Worm (Caenorhabditis elegans): ENCODE data around the gene sri-30.

The sri-30 gene

ce11 chrII:3020899-3021298 is 25.1 kb upstream of the sri-30 start:
- no peak for TF ChIP-seq ceh-63 (GFP tag; optimal IDR thresholded peaks at IDR 0.05)
- no peak for TF ChIP-seq ceh-88 (GFP tag; IDR thresholded peaks at IDR 0.05)
- TF ChIP-seq pax-3 (tag; optimal IDR thresholded peaks at IDR 0.05) = no peak
- no peak for TF ChIP-seq vab-15 (tag; optimal IDR thresholded peaks at IDR 0.05)
- TF ChIP-seq rnt-1 (tag; optimal IDR thresholded peaks at IDR 0.05) = no peak
- TF ChIP-seq unc-130 (tag; optimal IDR thresholded peaks at IDR 0.05) = no peak
- TF ChIP-seq ceh-90 (tag; optimal IDR thresholded peaks at IDR 0.05) = no peak
- no peak for TF ChIP-seq ceh-82 (tag; optimal IDR thresholded peaks at IDR 0.05)
- no peak for TF ChIP-seq ces-1 (GFP tag; optimal IDR thresholded peaks at IDR 0.05)
- TF ChIP-seq sptf-1 (tag; optimal IDR thresholded peaks at IDR 0.05) = no peak
- no peak for TF ChIP-seq irx-1 (tag; optimal IDR thresholded peaks at IDR 0.05)
- no peak for TF ChIP-seq nhr-20 (tag; optimal IDR thresholded peaks at IDR 0.05)
- TF ChIP-seq nhr-47 (tag; optimal IDR thresholded peaks at IDR 0.05) = no peak
- no peak for TF ChIP-seq unc-30 (tag; optimal IDR thresholded peaks at IDR 0.05)
- TF ChIP-seq blmp-1 (tag; optimal IDR thresholded peaks at IDR 0.05) = no peak
- TF ChIP-seq ets-5 (GFP tag; IDR thresholded peaks at IDR 0.05) = no peak
- TF ChIP-seq nhr-237 (tag; optimal IDR thresholded peaks at IDR 0.05) = no peak
- TF ChIP-seq mep-1 (tag; optimal IDR thresholded peaks at IDR 0.05) = no peak

ce11 chrII:3023381-3023935 is 22.5 kb upstream of the sri-30 start, which contains the start of gene clec-2:
clec-2 (minus strand) TSS chrII:3023431.
- TF ChIP-seq efl-3 (GFP tag; optimal IDR thresholded peaks at IDR 0.05) = no peak
- no peak for TF ChIP-seq sox-4 (tag; optimal IDR thresholded peaks at IDR 0.05)
- no peak for TF ChIP-seq nhr-12 (tag; optimal IDR thresholded peaks at IDR 0.05)
- no peak for TF ChIP-seq C04F5.9 (tag; optimal IDR thresholded peaks at IDR 0.05)
- no peak for TF ChIP-seq ceh-8 (GFP tag; optimal IDR thresholded peaks at IDR 0.05)
- no peak for TF ChIP-seq fos-1 (tag; optimal IDR thresholded peaks at IDR 0.05)
- no peak for TF ChIP-seq jun-1 (tag; optimal IDR thresholded peaks at IDR 0.05)
- no peak for TF ChIP-seq tbx-2 (tag; optimal IDR thresholded peaks at IDR 0.05)
- no peak for TF ChIP-seq fkh-8 (tag; optimal IDR thresholded peaks at IDR 0.05)
- no peak for TF ChIP-seq nhr-71 (tag; optimal IDR thresholded peaks at IDR 0.05)
- no peak for TF ChIP-seq C16A3.4 (tag; optimal IDR thresholded peaks at IDR 0.05)
- TF ChIP-seq mdl-1 (tag; optimal IDR thresholded peaks at IDR 0.05) = no peak
- no peak for TF ChIP-seq pax-3 (tag; optimal IDR thresholded peaks at IDR 0.05)
- no peak for TF ChIP-seq nhr-47 (tag; optimal IDR thresholded peaks at IDR 0.05)
- no peak for TF ChIP-seq zip-4 (GFP tag; optimal IDR thresholded peaks at IDR 0.05)
- TF ChIP-seq isw-1 (GFP tag; IDR thresholded peaks at IDR 0.05) = no peak
- TF ChIP-seq lin-35 (GFP tag; optimal IDR thresholded peaks at IDR 0.05) = no peak
- no peak for TF ChIP-seq nhr-11 (tag; optimal IDR thresholded peaks at IDR 0.05)
- no peak for TF ChIP-seq fkh-10 (GFP tag; optimal IDR thresholded peaks at IDR 0.05)
- TF ChIP-seq pqm-1 (tag; optimal IDR thresholded peaks at IDR 0.05) = no peak

ce11 chrII:3024655-3025054 is 21.3 kb upstream of the sri-30 start:
- TF ChIP-seq C04F5.9 (tag; optimal IDR thresholded peaks at IDR 0.05) (no peak), fos-1 (tag; optimal IDR thresholded peaks at IDR 0.05) (no peak), xbp-1 (tag; optimal IDR thresholded peaks at IDR 0.05) (no peak)

- TF ChIP-seq nhr-11 (tag; optimal IDR thresholded peaks at IDR 0.05) (no peak), zip-4 (GFP tag; optimal IDR thresholded peaks at IDR 0.05) (no peak), efl-1 (optimal IDR thresholded peaks at IDR 0.05) (no peak), efl-1 (GFP tag; optimal IDR thresholded peaks at IDR 0.05 in 1 of 2) (peak in 1 of 2 experiments; percentile 8), blmp-1 (tag; optimal IDR thresholded peaks at IDR 0.05) (peak; percentile 98), C16A3.4 (tag; optimal IDR thresholded peaks at IDR 0.05) (peak; percentile 7), snu-23 (GFP tag; optimal IDR thresholded peaks at IDR 0.05) (peak; percentile 21), elt-3 (tag; optimal IDR thresholded peaks at IDR 0.05) (peak in 1 of 6 experiments; percentile 31), mep-1 (tag; optimal IDR thresholded peaks at IDR 0.05) (peak; percentile 23)
Measured at ce11 chrII:3028264-3028663, 17.7 kb upstream of the sri-30 start.

Data from whole organism, L1 larva.